Worm (Caenorhabditis elegans): ENCODE measurements around the gene lys-7.

DNA sequence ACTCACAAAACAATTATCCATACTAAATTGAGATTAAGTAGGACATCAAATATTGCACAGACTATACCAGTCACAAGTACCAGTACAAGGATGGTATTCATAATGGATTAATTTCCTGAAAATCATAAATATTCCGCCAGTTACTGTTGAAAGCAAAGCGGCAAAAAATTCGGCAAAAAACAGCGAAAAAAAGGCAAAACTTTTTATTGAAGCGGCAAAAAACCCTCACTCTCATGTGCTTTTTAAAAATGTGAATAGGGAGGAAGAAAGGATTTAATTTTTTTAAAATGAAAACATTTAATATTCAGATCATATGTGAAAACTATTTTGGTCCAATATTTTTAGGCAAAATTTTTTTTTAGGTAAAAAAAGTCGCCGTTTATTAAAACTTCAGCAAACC lies 11.6 kb downstream of the lys-7 start, which contains the start of gene srbc-29:
- TF ChIP-seq nhr-11 (tag; optimal IDR thresholded peaks at IDR 0.05) (no peak), F49E8.2 (tag; optimal IDR thresholded peaks at IDR 0.05; ENCODE audit: borderline replicate concordance) (no peak), nhr-10 (tag; optimal IDR thresholded peaks at IDR 0.05) (no peak), hlh-30 (tag; optimal IDR thresholded peaks at IDR 0.05; ENCODE audit: insufficient read depth) (no peak), nhr-111 (GFP tag; optimal IDR thresholded peaks at IDR 0.05) (no peak), unc-62 (GFP tag; optimal IDR thresholded peaks at IDR 0.05 in 1 of 2) (no peak), unc-62 (tag; optimal IDR thresholded peaks at IDR 0.05) (no peak), gei-8 (GFP tag; optimal IDR thresholded peaks at IDR 0.05) (no peak), pha-4 (GFP tag; IDR thresholded peaks at IDR 0.05) (no peak), pha-4 (tag; optimal IDR thresholded peaks at IDR 0.05) (no peak), aly-2 (tag; optimal IDR thresholded peaks at IDR 0.05) (no peak), lsy-2 (tag; optimal IDR thresholded peaks at IDR 0.05) (no peak), unc-39 (tag; optimal IDR thresholded peaks at IDR 0.05) (no peak), lin-39 (tag; optimal IDR thresholded peaks at IDR 0.05) (no peak)
